Fruit fly (Drosophila melanogaster): ENCODE data around the gene CG12985.

The CG12985 gene

dm6 chrX:17856029-17856428 lies 27.5 kb upstream of the CG12985 start, which contains the start of gene Mco4:
Mco4 (minus strand) TSS chrX:17856129.
- TF ChIP-seq MBD-R2 (GFP tag; IDR thresholded peaks at IDR 0.05) (no peak), dan (GFP tag; IDR thresholded peaks at IDR 0.05) (no peak), CG7271 (tag; optimal IDR thresholded peaks at IDR 0.05) (no peak), CG11696 (GFP tag; IDR thresholded peaks at IDR 0.05) (no peak), Dll (GFP tag; IDR thresholded peaks at IDR 0.05; ENCODE audit: partially characterized antibody) (no peak), Six4 (GFP tag; optimal IDR thresholded peaks at IDR 0.05) (no peak), CG4854 (GFP tag; optimal IDR thresholded peaks at IDR 0.05) (no peak), shn (GFP tag; optimal IDR thresholded peaks at IDR 0.05) (no peak)

- TF ChIP-seq CG3281 (GFP tag; optimal IDR thresholded peaks at IDR 0.05) = peak; percentile 7
- peak; percentile 29 for TF ChIP-seq phol (tag; optimal IDR thresholded peaks at IDR 0.05)
- TF ChIP-seq CG7839 (tag; optimal IDR thresholded peaks at IDR 0.05) = peak; percentile 24
- TF ChIP-seq sug (tag; optimal IDR thresholded peaks at IDR 0.05) = peak; percentile 94
- peak; percentile 48 for TF ChIP-seq CG15514 (GFP tag; optimal IDR thresholded peaks at IDR 0.05)
- TF ChIP-seq so (GFP tag; IDR thresholded peaks at IDR 0.05) = 0 out of 3 replicates have a peak, but pooled peaks have one; percentile 35
- no peak for TF ChIP-seq Chrac-16 (GFP tag; optimal IDR thresholded peaks at IDR 0.05)
- TF ChIP-seq nom (GFP tag; optimal IDR thresholded peaks at IDR 0.05) = peak; percentile 37
- TF ChIP-seq crol (GFP tag; IDR thresholded peaks at IDR 0.05) = 0 out of 2 replicates have a peak, but pooled peaks have one; percentile 10
- TF ChIP-seq ewg (GFP tag; optimal IDR thresholded peaks at IDR 0.05) = no peak
- peak; percentile 37; the same call in 1 of the 2 replicates for TF ChIP-seq CG9215 (GFP tag; IDR thresholded peaks at IDR 0.05)
- peak; percentile 2 for TF ChIP-seq gfzf (GFP tag; optimal IDR thresholded peaks at IDR 0.05)
- peak in 1 of 2 experiments; percentile 13 for TF ChIP-seq bsh (GFP tag; optimal IDR thresholded peaks at IDR 0.05)
- TF ChIP-seq sens-2 (GFP tag; IDR thresholded peaks at IDR 0.05) = no peak
- TF ChIP-seq bab2 (GFP tag; optimal IDR thresholded peaks at IDR 0.05) = peak; percentile 17
- peak; percentile 42 for TF ChIP-seq BEAF-32 (GFP tag; optimal IDR thresholded peaks at IDR 0.05)
- 0 out of 2 replicates have a peak, but pooled peaks have one; percentile 13 for TF ChIP-seq hbn (GFP tag; IDR thresholded peaks at IDR 0.05; ENCODE audit: partially characterized antibody)
- no peak for TF ChIP-seq CG31365 (tag; optimal IDR thresholded peaks at IDR 0.05)
- peak; percentile 15 for TF ChIP-seq shn (GFP tag; optimal IDR thresholded peaks at IDR 0.05)
- TF ChIP-seq sens (GFP tag) = peak; percentile 72
- peak; percentile 48 for TF ChIP-seq CG15269 (tag; optimal IDR thresholded peaks at IDR 0.05)
- 0 out of 3 replicates have a peak, but pooled peaks have one; percentile 20 for TF ChIP-seq zfh1 (GFP tag; IDR thresholded peaks at IDR 0.05)
- peak; percentile 6 for TF ChIP-seq CG1233 (GFP tag; optimal IDR thresholded peaks at IDR 0.05)
- TF ChIP-seq CG13775 (GFP tag; optimal IDR thresholded peaks at IDR 0.05) = peak; percentile 3
- peak; percentile 54 for TF ChIP-seq CG9817 (tag; optimal IDR thresholded peaks at IDR 0.05)
- TF ChIP-seq pho (GFP tag; optimal IDR thresholded peaks at IDR 0.05) = peak; percentile 38
- TF ChIP-seq exex (tag; optimal IDR thresholded peaks at IDR 0.05) = peak; percentile 50
- TF ChIP-seq CG1603 (tag; optimal IDR thresholded peaks at IDR 0.05) = peak; percentile 57
- peak; percentile 67 for TF ChIP-seq Nf-YC (tag; optimal IDR thresholded peaks at IDR 0.05)
- peak; percentile 2 for TF ChIP-seq Xbp1 (GFP tag; optimal IDR thresholded peaks at IDR 0.05)
- no peak for TF ChIP-seq CG12219 (GFP tag; optimal IDR thresholded peaks at IDR 0.05)
- peak; percentile 35 for TF ChIP-seq CG14710 (tag; optimal IDR thresholded peaks at IDR 0.05)
- 0 out of 4 replicates have a peak, but pooled peaks have one; percentile 65 for TF ChIP-seq chinmo (GFP tag; IDR thresholded peaks at IDR 0.05; ENCODE audit: partially characterized antibody)
- TF ChIP-seq peb (GFP tag; IDR thresholded peaks at IDR 0.05) = no peak
- TF ChIP-seq Dp (GFP tag; optimal IDR thresholded peaks at IDR 0.05) = peak; percentile 86
- TF ChIP-seq CG15696 (tag; optimal IDR thresholded peaks at IDR 0.05) = no peak
- TF ChIP-seq mam (GFP tag; optimal IDR thresholded peaks at IDR 0.05) = peak; percentile 38
- TF ChIP-seq CG9727 (GFP tag; optimal IDR thresholded peaks at IDR 0.05) = no peak
- TF ChIP-seq Oli (tag; optimal IDR thresholded peaks at IDR 0.05) = no peak
These were observed 26.9 kb upstream of the CG12985 start, which contains the start of gene Srx for dm6 chrX:17856458-17857277. Srx (plus strand) TSS chrX:17856974.

Measured in whole organism, embryonic.